Worm (Caenorhabditis elegans): ENCODE measurements around the gene rpac-40.

Gene rpac-40

DNA sequence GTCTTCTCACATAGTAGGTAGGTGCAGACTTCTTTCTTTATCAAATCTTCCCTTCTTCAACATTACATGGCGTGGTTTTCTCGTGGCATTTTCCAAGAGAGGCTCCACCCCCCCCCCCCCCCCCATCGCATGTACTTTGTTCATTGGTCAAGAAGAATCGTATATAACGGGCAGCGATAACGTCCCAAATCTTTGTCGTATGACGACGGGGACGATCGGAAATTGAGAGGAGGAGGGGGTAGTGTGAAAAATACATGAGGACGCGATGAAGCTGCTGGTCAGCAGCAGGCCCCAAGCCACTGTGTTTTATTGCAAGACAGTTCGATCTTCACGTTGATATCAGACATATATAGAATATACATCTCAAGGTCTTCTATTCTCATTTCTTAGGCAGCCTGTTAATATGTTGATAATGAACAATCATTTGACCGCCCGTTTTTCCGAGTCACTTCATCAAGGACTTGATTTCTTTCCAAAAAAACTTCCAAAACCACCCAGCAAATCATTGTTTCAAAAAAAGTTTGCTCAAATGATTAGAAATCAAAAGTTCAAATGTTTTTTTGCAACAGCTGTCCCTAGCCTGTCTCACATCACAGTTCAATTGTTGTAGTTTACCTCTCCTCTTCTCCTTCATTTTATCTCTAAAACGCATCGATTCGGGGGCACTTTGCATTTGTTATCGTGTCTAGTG is 12.7 kb upstream of the rpac-40 start:
- no peak for TF ChIP-seq hmg-4 (GFP tag; optimal IDR thresholded peaks at IDR 0.05)
- no peak for TF ChIP-seq sea-1 (GFP tag; conservative IDR thresholded peaks at IDR 0.05)
- TF ChIP-seq F13C5.2 (tag; optimal IDR thresholded peaks at IDR 0.05), result no peak
- no peak for TF ChIP-seq ceh-36 (tag; optimal IDR thresholded peaks at IDR 0.05)
- TF ChIP-seq tbx-37 (GFP tag; conservative IDR thresholded peaks at IDR 0.05), result no peak
- no peak for TF ChIP-seq flt-1 (GFP tag; IDR thresholded peaks at IDR 0.05)
- TF ChIP-seq aly-1 (tag; optimal IDR thresholded peaks at IDR 0.05), result no peak
- TF ChIP-seq ets-7 (tag; optimal IDR thresholded peaks at IDR 0.05), result no peak

DNA sequence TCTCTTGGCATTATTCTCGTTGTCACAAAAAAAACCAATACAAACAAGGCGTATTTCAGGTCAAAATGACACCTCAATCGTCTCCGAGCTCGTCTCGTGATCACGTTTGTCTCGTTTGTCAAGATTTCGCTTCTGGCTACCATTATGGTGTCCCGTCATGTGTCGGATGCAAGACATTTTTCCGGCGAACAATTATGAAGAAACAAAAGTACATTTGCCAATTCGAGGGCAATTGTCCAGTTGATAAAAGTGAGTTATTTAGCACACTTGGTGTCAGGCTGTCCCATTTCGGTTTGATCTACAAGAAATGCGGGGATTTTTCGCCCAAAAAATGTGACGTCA is 12.2 kb upstream of the rpac-40 start, which contains the start of gene nhr-114:
Gene nhr-114, plus strand, starts transcription at position 59 of the 342 bp plus-strand sequence.
- TF ChIP-seq tbx-37 (GFP tag; conservative IDR thresholded peaks at IDR 0.05) (no peak), tbx-11 (GFP tag; IDR thresholded peaks at IDR 0.05) (no peak), sea-1 (GFP tag; conservative IDR thresholded peaks at IDR 0.05) (no peak), ceh-36 (tag; optimal IDR thresholded peaks at IDR 0.05) (no peak), tra-4 (tag; optimal IDR thresholded peaks at IDR 0.05) (no peak)

DNA sequence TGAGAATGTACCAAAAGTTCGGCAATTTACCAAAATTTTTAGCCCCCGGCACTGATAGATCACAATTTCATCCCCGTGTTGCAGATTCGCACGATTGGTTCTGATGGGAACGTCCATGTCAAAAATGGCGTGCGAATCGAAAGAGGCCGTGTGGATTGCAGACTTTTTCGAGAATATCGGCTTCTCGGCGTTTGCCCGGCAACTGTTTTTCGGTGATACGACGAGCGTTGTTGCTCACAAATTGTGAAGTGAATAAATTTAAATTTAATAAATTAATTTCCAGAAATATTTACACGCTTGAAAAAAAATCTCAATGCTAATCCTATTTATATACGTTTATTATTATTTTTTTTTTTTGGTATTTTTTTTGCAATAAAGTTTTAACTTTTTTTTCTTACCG is 9.7 kb upstream of the rpac-40 start:
- TF ChIP-seq ceh-13 (GFP tag; optimal IDR thresholded peaks at IDR 0.05) (no peak), F13C5.2 (tag; optimal IDR thresholded peaks at IDR 0.05) (no peak), ets-7 (tag; optimal IDR thresholded peaks at IDR 0.05) (no peak), B0310.2 (tag; optimal IDR thresholded peaks at IDR 0.05) (no peak), tra-4 (tag; optimal IDR thresholded peaks at IDR 0.05) (no peak), aly-1 (tag; optimal IDR thresholded peaks at IDR 0.05) (no peak), ama-1 (optimal IDR thresholded peaks at IDR 0.05) (no peak), flt-1 (GFP tag; IDR thresholded peaks at IDR 0.05) (no peak), tbx-37 (GFP tag; conservative IDR thresholded peaks at IDR 0.05) (no peak), hmg-4 (GFP tag; optimal IDR thresholded peaks at IDR 0.05) (no peak), sea-1 (GFP tag; conservative IDR thresholded peaks at IDR 0.05) (no peak)

DNA sequence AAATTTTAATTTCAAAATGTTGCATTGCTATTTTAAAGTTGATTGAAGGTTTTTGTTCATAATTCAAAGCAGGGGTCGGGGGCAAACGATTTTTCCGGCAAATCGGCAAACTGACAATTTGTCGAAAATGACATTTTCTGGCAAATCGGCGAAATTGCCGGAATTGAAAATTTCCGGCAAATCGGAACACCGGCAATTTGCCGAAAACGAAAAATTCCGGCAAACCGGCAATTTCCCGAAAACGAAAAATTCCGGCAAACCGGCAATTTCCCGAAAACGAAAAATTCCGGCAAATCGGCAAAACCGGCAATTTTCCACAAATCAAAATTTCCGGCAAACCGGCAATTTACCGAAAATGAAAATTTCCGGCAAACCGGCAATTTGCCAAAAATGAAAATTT is 9.1 kb upstream of the rpac-40 start:
- TF ChIP-seq hnd-1 (tag; optimal IDR thresholded peaks at IDR 0.05) (no peak), scrt-1 (GFP tag; IDR thresholded peaks at IDR 0.05) (no peak), hmbx-1 (tag; optimal IDR thresholded peaks at IDR 0.05) (no peak), flt-1 (GFP tag; IDR thresholded peaks at IDR 0.05) (no peak), ceh-36 (tag; optimal IDR thresholded peaks at IDR 0.05) (no peak), tbx-37 (GFP tag; conservative IDR thresholded peaks at IDR 0.05) (no peak)

DNA sequence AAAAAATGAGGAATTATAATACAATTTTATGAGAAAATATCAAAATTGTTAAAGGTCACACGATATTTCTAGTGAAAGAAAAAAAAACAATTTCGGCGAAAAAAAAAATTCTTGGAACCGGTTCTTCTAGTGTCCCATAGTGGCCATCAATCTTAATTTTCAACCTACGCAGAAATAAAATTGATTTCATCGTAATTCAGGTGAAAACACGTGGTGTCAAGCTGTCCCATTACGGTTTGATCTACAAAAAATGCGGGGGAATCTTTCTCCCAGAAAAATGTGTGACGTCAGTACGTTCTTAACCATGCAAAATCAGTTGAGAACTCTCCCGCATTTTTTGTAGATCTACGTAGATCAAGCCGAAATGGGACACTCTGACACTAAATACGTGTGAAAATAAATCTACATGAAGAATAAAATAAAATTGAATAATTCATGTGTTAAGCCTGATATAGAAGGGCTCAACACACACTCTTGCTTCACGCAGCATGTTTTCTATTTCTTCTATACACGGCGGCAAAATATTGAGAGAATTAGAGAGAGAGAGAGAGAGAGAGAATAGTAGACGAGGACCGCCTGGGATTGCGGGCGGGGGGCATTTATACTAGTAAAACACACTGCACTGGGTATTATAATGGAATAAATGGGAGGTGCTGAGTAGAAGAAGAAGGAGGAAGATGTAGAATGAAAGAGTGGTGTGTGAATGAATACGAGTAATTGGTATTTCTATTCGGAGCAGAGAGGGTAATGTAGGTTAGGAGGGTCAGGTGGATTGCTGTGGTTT is 6.4 kb upstream of the rpac-40 start:
- TF ChIP-seq hmbx-1 (tag; optimal IDR thresholded peaks at IDR 0.05) (no peak), sea-1 (GFP tag; conservative IDR thresholded peaks at IDR 0.05) (no peak), pes-1 (GFP tag; IDR thresholded peaks at IDR 0.05) (no peak), tra-4 (tag; optimal IDR thresholded peaks at IDR 0.05) (no peak), ceh-13 (GFP tag; optimal IDR thresholded peaks at IDR 0.05) (no peak), hmg-4 (GFP tag; optimal IDR thresholded peaks at IDR 0.05) (no peak), B0310.2 (tag; optimal IDR thresholded peaks at IDR 0.05) (no peak), hnd-1 (tag; optimal IDR thresholded peaks at IDR 0.05) (no peak), scrt-1 (GFP tag; IDR thresholded peaks at IDR 0.05) (no peak), flt-1 (GFP tag; IDR thresholded peaks at IDR 0.05) (no peak), ceh-36 (tag; optimal IDR thresholded peaks at IDR 0.05) (no peak), ets-7 (tag; optimal IDR thresholded peaks at IDR 0.05) (no peak), tbx-11 (GFP tag; IDR thresholded peaks at IDR 0.05) (no peak), F13C5.2 (tag; optimal IDR thresholded peaks at IDR 0.05) (no peak)

DNA sequence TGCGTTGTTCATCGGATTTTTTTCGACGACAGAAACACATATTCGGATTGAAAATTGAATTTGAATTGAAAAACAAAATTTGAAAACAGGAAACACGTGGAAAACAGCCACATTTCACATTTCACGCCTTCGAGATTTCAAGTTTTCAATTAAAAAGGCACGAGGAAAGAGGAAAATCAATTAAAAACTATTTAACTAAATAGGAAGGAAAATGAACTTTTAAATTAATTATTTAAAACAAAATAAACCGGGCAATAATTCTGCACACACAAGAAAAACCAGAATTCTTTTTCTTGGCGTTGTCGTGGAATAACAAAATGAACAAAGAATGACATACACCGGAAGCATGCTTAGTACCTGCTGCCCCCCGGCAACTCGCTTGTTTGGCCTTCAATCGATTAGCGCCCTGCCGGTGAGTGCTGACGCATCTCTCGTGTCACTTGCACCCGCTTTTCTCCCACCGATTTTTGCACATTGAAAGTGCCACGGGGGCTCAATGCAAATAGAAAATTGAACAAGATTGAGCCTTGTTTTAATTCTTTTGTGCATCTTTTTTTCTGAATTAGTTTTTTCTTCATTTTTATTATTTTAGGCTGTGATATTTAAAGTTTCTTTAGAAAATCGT is 4.6 kb upstream of the rpac-40 start, which contains the start of gene Y45G5AM.9:
Gene Y45G5AM.9, minus strand, starts transcription at position 51 of the 625 bp plus-strand sequence.
- TF ChIP-seq ceh-13 (GFP tag; optimal IDR thresholded peaks at IDR 0.05) (peak; percentile 11), aly-1 (tag; optimal IDR thresholded peaks at IDR 0.05) (no peak), flt-1 (GFP tag; IDR thresholded peaks at IDR 0.05) (peak; percentile 56; the same call in 1 of the 2 replicates), tra-4 (tag; optimal IDR thresholded peaks at IDR 0.05) (no peak), hmbx-1 (tag; optimal IDR thresholded peaks at IDR 0.05) (no peak), pes-1 (GFP tag; IDR thresholded peaks at IDR 0.05) (peak; percentile 73), hmg-4 (GFP tag; optimal IDR thresholded peaks at IDR 0.05) (peak; percentile 79), hnd-1 (tag; optimal IDR thresholded peaks at IDR 0.05) (peak; percentile 11), ets-7 (tag; optimal IDR thresholded peaks at IDR 0.05) (peak; percentile 59), tbx-37 (GFP tag; conservative IDR thresholded peaks at IDR 0.05) (0 out of 2 replicates have a peak, but pooled peaks have one; percentile 20), F13C5.2 (tag; optimal IDR thresholded peaks at IDR 0.05) (peak; percentile 65), ceh-36 (tag; optimal IDR thresholded peaks at IDR 0.05) (peak; percentile 0)

DNA sequence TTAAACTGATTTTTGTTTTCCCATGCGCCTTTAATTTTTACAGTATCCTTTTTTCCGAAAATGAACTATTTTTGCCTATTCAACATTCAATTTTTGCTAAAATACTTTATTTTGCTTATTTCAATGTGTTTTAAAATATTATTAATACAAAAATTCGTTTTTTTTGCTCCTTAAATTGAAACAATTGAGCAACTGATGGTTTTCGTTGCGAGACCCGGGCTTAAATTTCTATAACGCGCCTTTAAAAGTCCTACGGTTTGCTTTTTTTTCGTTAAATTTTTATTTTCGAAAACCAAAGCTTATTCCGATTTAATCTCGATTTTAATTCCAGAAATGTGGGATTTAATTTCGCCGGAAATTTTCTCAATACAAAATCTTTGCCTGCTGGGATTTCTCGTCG is 4.0 kb upstream of the rpac-40 start, which contains the start of gene algn-5:
Gene algn-5, plus strand, starts transcription at position 295 of the 400 bp plus-strand sequence.
- no peak for TF ChIP-seq F13C5.2 (tag; optimal IDR thresholded peaks at IDR 0.05)
- TF ChIP-seq ama-1 (optimal IDR thresholded peaks at IDR 0.05), result no peak
- no peak for TF ChIP-seq B0310.2 (tag; optimal IDR thresholded peaks at IDR 0.05)
- TF ChIP-seq ceh-36 (tag; optimal IDR thresholded peaks at IDR 0.05), result no peak
- no peak for TF ChIP-seq pes-1 (GFP tag; IDR thresholded peaks at IDR 0.05)
- no peak for TF ChIP-seq tbx-37 (GFP tag; conservative IDR thresholded peaks at IDR 0.05)
- TF ChIP-seq aly-1 (tag; optimal IDR thresholded peaks at IDR 0.05), result no peak
- no peak for TF ChIP-seq hnd-1 (tag; optimal IDR thresholded peaks at IDR 0.05)
- TF ChIP-seq flt-1 (GFP tag; IDR thresholded peaks at IDR 0.05), result no peak
- no peak for TF ChIP-seq hmg-4 (GFP tag; optimal IDR thresholded peaks at IDR 0.05)
- no peak for TF ChIP-seq hmbx-1 (tag; optimal IDR thresholded peaks at IDR 0.05)
- no peak for TF ChIP-seq ets-7 (tag; optimal IDR thresholded peaks at IDR 0.05)

All from whole organism, early embryonic.